Fruit fly (Drosophila melanogaster): ENCODE data around the gene Hmu.

Hmu gene

dm6 chr3R:27282286-27282685 lies 6.3 kb upstream of the Hmu start, which contains the start of gene mrt (continued):
- TF ChIP-seq CG7357 (GFP tag; IDR thresholded peaks at IDR 0.05) (peak; percentile 43; the same call in 1 of the 3 replicates), Ada2b (GFP tag; IDR thresholded peaks at IDR 0.05) (0 out of 2 replicates have a peak, but pooled peaks have one; percentile 6), Dad (GFP tag; optimal IDR thresholded peaks at IDR 0.05) (peak; percentile 36), CG4424 (GFP tag; optimal IDR thresholded peaks at IDR 0.05) (peak; percentile 57), dmrt99B (tag; optimal IDR thresholded peaks at IDR 0.05) (peak; percentile 61), CG30020 (tag; optimal IDR thresholded peaks at IDR 0.05) (peak; percentile 3), Sry-δ (GFP tag; optimal IDR thresholded peaks at IDR 0.05) (peak; percentile 14), CG12104 (GFP tag; optimal IDR thresholded peaks at IDR 0.05) (peak; percentile 36), jumu (GFP tag; optimal IDR thresholded peaks at IDR 0.05) (peak; percentile 18), CG8944 (GFP tag; optimal IDR thresholded peaks at IDR 0.05) (peak; percentile 12), HmgD (GFP tag; optimal IDR thresholded peaks at IDR 0.05) (no peak), grau (tag; optimal IDR thresholded peaks at IDR 0.05) (peak; percentile 90), abd-A (tag; optimal IDR thresholded peaks at IDR 0.05) (no peak), trh (GFP tag; optimal IDR thresholded peaks at IDR 0.05) (no peak), CG7372 (GFP tag; IDR thresholded peaks at IDR 0.05) (0 out of 2 replicates have a peak, but pooled peaks have one; percentile 46), MBD-R2 (GFP tag; IDR thresholded peaks at IDR 0.05) (peak; percentile 28; the same call in 1 of the 2 replicates), Myb (GFP tag; optimal IDR thresholded peaks at IDR 0.05) (peak; percentile 48), ro (GFP tag; IDR thresholded peaks at IDR 0.05) (no peak), CoRest (tag; optimal IDR thresholded peaks at IDR 0.05) (peak; percentile 60), CG43689 (GFP tag; IDR thresholded peaks at IDR 0.05) (0 out of 2 replicates have a peak, but pooled peaks have one; percentile 9), bowl (GFP tag; IDR thresholded peaks at IDR 0.05) (0 out of 2 replicates have a peak, but pooled peaks have one; percentile 25), Drgx (GFP tag; IDR thresholded peaks at IDR 0.05) (peak; percentile 56; the same call in 1 of the 2 replicates), CG17912 (GFP tag; optimal IDR thresholded peaks at IDR 0.05) (no peak), CG10366 (GFP tag; IDR thresholded peaks at IDR 0.05) (peak; percentile 38), Hey (tag; optimal IDR thresholded peaks at IDR 0.05) (no peak), chm (GFP tag; IDR thresholded peaks at IDR 0.05) (no peak), Mes4 (GFP tag; optimal IDR thresholded peaks at IDR 0.05) (no peak), CG8765 (GFP tag; IDR thresholded peaks at IDR 0.05) (no peak), CG14667 (GFP tag; IDR thresholded peaks at IDR 0.05) (no peak), jigr1 (GFP tag; IDR thresholded peaks at IDR 0.05) (no peak), knrl (GFP tag; IDR thresholded peaks at IDR 0.05; ENCODE audit: partially characterized antibody) (no peak), lmd (GFP tag; IDR thresholded peaks at IDR 0.05) (peak; percentile 69), CG9932 (GFP tag; IDR thresholded peaks at IDR 0.05) (peak; percentile 78), CG15269 (tag; optimal IDR thresholded peaks at IDR 0.05) (peak; percentile 70), Ets97D (GFP tag; optimal IDR thresholded peaks at IDR 0.05) (no peak), TFAM (GFP tag; optimal IDR thresholded peaks at IDR 0.05) (no peak), exex (tag; optimal IDR thresholded peaks at IDR 0.05) (no peak), Adf1 (GFP tag; IDR thresholded peaks at IDR 0.05) (no peak), fru (optimal IDR thresholded peaks at IDR 0.05) (no peak), tgo (GFP tag; IDR thresholded peaks at IDR 0.05) (peak; percentile 38; the same call in 1 of the 3 replicates), CG10267 (tag; optimal IDR thresholded peaks at IDR 0.05) (peak; percentile 15), Fer1 (GFP tag; optimal IDR thresholded peaks at IDR 0.05) (peak; percentile 46), mam (GFP tag; optimal IDR thresholded peaks at IDR 0.05) (peak; percentile 66), Ets65A (GFP tag) (peak; percentile 94), CG3281 (GFP tag; optimal IDR thresholded peaks at IDR 0.05) (peak; percentile 79), Awh (GFP tag; IDR thresholded peaks at IDR 0.05) (no peak), ac (GFP tag; optimal IDR thresholded peaks at IDR 0.05) (no peak), NfI (GFP tag; optimal IDR thresholded peaks at IDR 0.05) (peak; percentile 55), CG14050 (GFP tag; IDR thresholded peaks at IDR 0.05) (peak; percentile 17; the same call in 2 of the 3 replicates), CG14014 (GFP tag; IDR thresholded peaks at IDR 0.05) (peak; percentile 50; the same call in 1 of the 2 replicates), stwl (tag; optimal IDR thresholded peaks at IDR 0.05) (no peak), chinmo (GFP tag; IDR thresholded peaks at IDR 0.05; ENCODE audit: partially characterized antibody) (no peak)

All from whole organism, embryonic.